Fruit fly (Drosophila melanogaster): ENCODE data around the gene MED6.

Gene MED6

dm6 chr3R:9783240-9783917, 14.6 kb upstream of the MED6 start (continued):
- no peak for TF ChIP-seq Bteb2 (GFP tag; optimal IDR thresholded peaks at IDR 0.05)
- TF ChIP-seq CG4328 (GFP tag; optimal IDR thresholded peaks at IDR 0.05): no peak
- TF ChIP-seq nerfin-1 (tag; optimal IDR thresholded peaks at IDR 0.05): no peak
- TF ChIP-seq Doc2 (GFP tag; IDR thresholded peaks at IDR 0.05): no peak
- TF ChIP-seq ATbp (GFP tag; optimal IDR thresholded peaks at IDR 0.05): peak; percentile 29
- TF ChIP-seq CG5245 (GFP tag; optimal IDR thresholded peaks at IDR 0.05): no peak
- peak in 1 of 2 experiments; percentile 33 for TF ChIP-seq bsh (GFP tag; optimal IDR thresholded peaks at IDR 0.05)
- peak; percentile 21; the same call in 1 of the 2 replicates for TF ChIP-seq Bgb (GFP tag; IDR thresholded peaks at IDR 0.05; ENCODE audit: partially characterized antibody)
- no peak for TF ChIP-seq Ravus (GFP tag; IDR thresholded peaks at IDR 0.05)
- no peak for TF ChIP-seq NFAT (GFP tag; IDR thresholded peaks at IDR 0.05)
- peak; percentile 34 for TF ChIP-seq dmrt99B (tag; optimal IDR thresholded peaks at IDR 0.05)
- no peak for TF ChIP-seq wek (GFP tag; optimal IDR thresholded peaks at IDR 0.05)
- no peak for TF ChIP-seq lmd (GFP tag; IDR thresholded peaks at IDR 0.05)
- peak; percentile 50 for TF ChIP-seq CG8388 (GFP tag; optimal IDR thresholded peaks at IDR 0.05)
- no peak for TF ChIP-seq chm (GFP tag; IDR thresholded peaks at IDR 0.05)
- TF ChIP-seq Dref (GFP tag; IDR thresholded peaks at IDR 0.05): no peak
- TF ChIP-seq NC2β (GFP tag; optimal IDR thresholded peaks at IDR 0.05): no peak
- no peak for TF ChIP-seq gsb (GFP tag; IDR thresholded peaks at IDR 0.05)
- TF ChIP-seq CG15269 (tag; optimal IDR thresholded peaks at IDR 0.05): no peak
- TF ChIP-seq Trl (optimal IDR thresholded peaks at IDR 0.05): no peak
- TF ChIP-seq Trl (GFP tag; optimal IDR thresholded peaks at IDR 0.05): no peak
- TF ChIP-seq phol (tag; optimal IDR thresholded peaks at IDR 0.05): peak; percentile 16
- TF ChIP-seq Dfd (GFP tag; optimal IDR thresholded peaks at IDR 0.05): no peak
- no peak for TF ChIP-seq Hr3 (GFP tag; optimal IDR thresholded peaks at IDR 0.05)
- peak; percentile 79 for TF ChIP-seq CG11696 (GFP tag; IDR thresholded peaks at IDR 0.05)
- TF ChIP-seq slp2 (GFP tag; optimal IDR thresholded peaks at IDR 0.05): no peak
- TF ChIP-seq hb (GFP tag; IDR thresholded peaks at IDR 0.05; ENCODE audit: partially characterized antibody): no peak
- TF ChIP-seq GATAe (GFP tag; conservative IDR thresholded peaks at IDR 0.05): no peak
- TF ChIP-seq pnt (GFP tag; optimal IDR thresholded peaks at IDR 0.05): no peak
- no peak for TF ChIP-seq oc (tag; optimal IDR thresholded peaks at IDR 0.05)
- TF ChIP-seq Pdp1 (GFP tag; optimal IDR thresholded peaks at IDR 0.05): peak in 1 of 2 experiments; percentile 95
- peak; percentile 5 for TF ChIP-seq nmo (GFP tag; optimal IDR thresholded peaks at IDR 0.05)
- no peak for TF ChIP-seq CG13123 (GFP tag; optimal IDR thresholded peaks at IDR 0.05)
- TF ChIP-seq CG2120 (GFP tag; optimal IDR thresholded peaks at IDR 0.05): peak; percentile 24
- no peak for TF ChIP-seq Stat92E (GFP tag; optimal IDR thresholded peaks at IDR 0.05)
- TF ChIP-seq ab (GFP tag; optimal IDR thresholded peaks at IDR 0.05): no peak
- TF ChIP-seq MTF-1 (GFP tag; optimal IDR thresholded peaks at IDR 0.05; ENCODE audit: borderline replicate concordance): peak; percentile 49
- no peak for TF ChIP-seq CG13287 (GFP tag; IDR thresholded peaks at IDR 0.05; ENCODE audit: partially characterized antibody)
- TF ChIP-seq Bdp1 (GFP tag; optimal IDR thresholded peaks at IDR 0.05): no peak
- TF ChIP-seq CG12155 (GFP tag; optimal IDR thresholded peaks at IDR 0.05): no peak
- no peak for TF ChIP-seq CG12104 (GFP tag; optimal IDR thresholded peaks at IDR 0.05)
- TF ChIP-seq peb (GFP tag; IDR thresholded peaks at IDR 0.05): no peak
- TF ChIP-seq Chrac-16 (GFP tag; optimal IDR thresholded peaks at IDR 0.05): no peak
- TF ChIP-seq CG32772 (GFP tag; IDR thresholded peaks at IDR 0.05): no peak
- no peak for TF ChIP-seq Sry-δ (GFP tag; optimal IDR thresholded peaks at IDR 0.05)
- no peak for TF ChIP-seq BEAF-32 (GFP tag; optimal IDR thresholded peaks at IDR 0.05)
- no peak for TF ChIP-seq CG15011 (GFP tag; optimal IDR thresholded peaks at IDR 0.05)
- peak; percentile 14 for TF ChIP-seq tap (tag; optimal IDR thresholded peaks at IDR 0.05)
- TF ChIP-seq so (GFP tag; IDR thresholded peaks at IDR 0.05): 0 out of 3 replicates have a peak, but pooled peaks have one; percentile 25
- peak; percentile 35 for TF ChIP-seq CG2712 (tag; optimal IDR thresholded peaks at IDR 0.05)
